Worm (Caenorhabditis elegans) whole organism, early embryonic: Measurements from ENCODE around the gene C16A11.3.

Experiments
- F13C5.2 ChIP-seq: sonication (generic microtip); optimal IDR thresholded peaks from 2 replicates; lab custom pipeline; 2017; ENCODE audit warnings: mild to moderate bottlenecking, missing genetic modification characterization, inconsistent platforms, missing compliant biosample characterization
- ama-1 ChIP-seq: fragments of 150-350 bp; optimal IDR thresholded peaks from 2 replicates; lab custom pipeline; 2014
- ceh-36 ChIP-seq: sonication (generic microtip); optimal IDR thresholded peaks from 2 replicates; lab custom pipeline; 2016; ENCODE audit warnings: missing genetic modification characterization, inconsistent platforms, missing compliant biosample characterization
- ets-7 ChIP-seq: sonication (generic microtip); optimal IDR thresholded peaks from 2 replicates; lab custom pipeline; 2016; ENCODE audit warnings: missing genotype, missing genetic modification characterization, missing compliant biosample characterization
- flt-1 ChIP-seq: fragments of 200-800 bp; sonication (Bioruptor generic); IDR thresholded peaks from 2 replicates; pipeline ENCODE4 v1.3.6; 2022; ENCODE audit warnings: missing genetic modification characterization, missing compliant biosample characterization
- hmbx-1 ChIP-seq: sonication (generic microtip); optimal IDR thresholded peaks from 2 replicates; lab custom pipeline; 2016; ENCODE audit warnings: mild to moderate bottlenecking, missing genetic modification characterization, missing compliant biosample characterization
- hmg-4 ChIP-seq: fragments of 200-800 bp; sonication (Bioruptor generic); optimal IDR thresholded peaks from 2 replicates; lab custom pipeline; 2018; ENCODE audit warnings: mild to moderate bottlenecking, missing genetic modification characterization, missing compliant biosample characterization
- hnd-1 ChIP-seq: sonication (generic microtip); optimal IDR thresholded peaks from 2 replicates; lab custom pipeline; 2016; ENCODE audit warnings: missing genetic modification characterization, missing compliant biosample characterization
- pes-1 ChIP-seq: fragments of 200-800 bp; sonication (Bioruptor generic); IDR thresholded peaks from 2 replicates; pipeline ENCODE4 v1.3.6; 2022; ENCODE audit warnings: missing genetic modification reagents, missing genetic modification characterization, missing compliant biosample characterization
- scrt-1 ChIP-seq: fragments of 200-800 bp; sonication (Bioruptor generic); IDR thresholded peaks from 2 replicates; pipeline ENCODE4 v1.3.6; 2022; ENCODE audit warnings: missing genetic modification characterization, missing compliant biosample characterization
- tbx-11 ChIP-seq: fragments of 200-800 bp; sonication (Bioruptor generic); IDR thresholded peaks from 2 replicates; pipeline ENCODE4 v1.3.6; 2022; ENCODE audit warnings: missing genetic modification characterization, missing compliant biosample characterization
- tbx-37 ChIP-seq: fragments of 200-800 bp; sonication (Bioruptor generic); conservative IDR thresholded peaks from 2 replicates; pipeline ENCODE4 v1.3.6; 2022; ENCODE audit warnings: missing genetic modification reagents, missing genetic modification characterization, missing compliant biosample characterization

DNA sequence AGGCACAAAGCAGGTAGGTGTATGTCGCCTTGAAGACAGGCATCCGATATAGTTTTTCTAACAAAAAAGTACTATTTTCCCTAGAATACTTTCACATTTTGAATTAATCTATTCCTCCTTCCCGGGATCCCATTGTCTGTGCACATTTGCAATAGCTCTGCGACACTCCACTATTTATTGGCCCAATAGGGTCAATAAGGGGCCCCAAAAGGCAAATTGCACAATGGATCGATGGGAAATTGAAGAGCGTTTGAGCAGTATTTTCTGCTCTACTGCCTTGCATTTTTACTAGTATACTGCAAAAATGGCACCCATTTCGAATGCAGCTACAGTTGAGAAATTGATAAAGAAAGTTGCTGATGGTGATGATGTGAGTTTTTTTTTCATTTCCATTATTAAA is 47.0 kb upstream of the C16A11.3 start, which contains the start of gene R03H10.11:
- no peak for TF ChIP-seq scrt-1 (GFP tag; lab: Robert Waterston, UW)
- TF ChIP-seq ama-1, result no peak
- no peak for TF ChIP-seq ets-7 (tag; lab: Kevin White, UChicago)
- no peak for TF ChIP-seq hmbx-1 (tag; lab: Kevin White, UChicago)
- no peak for TF ChIP-seq tbx-11
- TF ChIP-seq flt-1 (GFP tag; lab: Robert Waterston, UW), result no peak
- no peak for TF ChIP-seq hmg-4 (GFP tag; lab: Kevin White, UChicago)
- TF ChIP-seq tbx-37 (GFP tag; lab: Robert Waterston, UW), result no peak
- TF ChIP-seq ceh-36 (tag; lab: Kevin White, UChicago), result no peak
- TF ChIP-seq F13C5.2, result no peak
- TF ChIP-seq pes-1 (GFP tag; lab: Robert Waterston, UW), result no peak
- TF ChIP-seq hnd-1 (tag; lab: Kevin White, UChicago), result no peak
